Worm (Caenorhabditis elegans): ENCODE measurements around the gene srh-127.

DNA sequence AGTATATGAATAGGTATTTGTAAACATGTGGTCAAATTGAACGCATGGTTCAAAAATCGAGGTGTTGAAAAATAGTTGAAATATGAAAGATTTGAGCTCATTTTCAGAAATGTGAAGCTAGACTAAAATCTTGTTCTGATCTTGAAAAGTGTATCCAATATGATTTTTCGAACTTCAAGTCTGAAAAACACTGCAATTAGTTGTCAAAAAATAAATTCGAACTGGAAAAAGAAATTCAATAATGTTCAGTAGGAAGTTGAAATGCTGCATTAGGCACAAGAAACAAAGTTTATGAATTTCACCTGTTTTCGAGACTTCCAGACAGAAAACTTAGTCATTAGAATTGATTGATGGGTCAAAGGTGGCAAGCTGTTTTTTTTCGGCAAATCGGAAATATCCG, 31.6 kb upstream of the srh-127 start, which contains the start of gene srh-270:
- TF ChIP-seq ama-1 (optimal IDR thresholded peaks at IDR 0.05) (no peak), tra-4 (tag; optimal IDR thresholded peaks at IDR 0.05) (no peak), flt-1 (GFP tag; IDR thresholded peaks at IDR 0.05) (no peak), ceh-36 (tag; optimal IDR thresholded peaks at IDR 0.05) (no peak), F13C5.2 (tag; optimal IDR thresholded peaks at IDR 0.05) (no peak), hmbx-1 (tag; optimal IDR thresholded peaks at IDR 0.05) (no peak), aly-1 (tag; optimal IDR thresholded peaks at IDR 0.05) (no peak), ceh-13 (GFP tag; optimal IDR thresholded peaks at IDR 0.05) (no peak), hnd-1 (tag; optimal IDR thresholded peaks at IDR 0.05) (no peak)

All from whole organism, early embryonic.